Worm (Caenorhabditis elegans) whole organism, L3 larva: ENCODE results near the gene F02A9.7.

Experiments
- aly-2 ChIP-seq: fragments of 150-350 bp; optimal IDR thresholded peaks from 2 replicates; lab custom pipeline; 2014; ENCODE audit warnings: missing biosample characterization, missing genetic modification characterization
- ceh-16 ChIP-seq: sonication (generic microtip); optimal IDR thresholded peaks from 2 replicates; lab custom pipeline; 2017; ENCODE audit warnings: missing biosample characterization, missing genetic modification characterization
- ceh-82 ChIP-seq: fragments of 150-350 bp; optimal IDR thresholded peaks from 2 replicates; lab custom pipeline; 2014; ENCODE audit warnings: missing biosample characterization, missing genetic modification characterization
- daf-12 ChIP-seq: fragments of 150-350 bp; optimal IDR thresholded peaks from 2 replicates; lab custom pipeline; 2014; ENCODE audit warnings: missing biosample characterization, missing genetic modification reagents, missing genetic modification characterization
- egl-27 ChIP-seq: sonication (generic microtip); optimal IDR thresholded peaks from 4 replicates; lab custom pipeline; 2017; ENCODE audit warnings: missing biosample characterization, missing genetic modification reagents, missing genetic modification characterization
- egl-5 ChIP-seq: fragments of 150-350 bp; optimal IDR thresholded peaks from 2 replicates; lab custom pipeline; 2017; ENCODE audit warnings: missing biosample characterization, missing genetic modification reagents, missing genetic modification characterization, inconsistent platforms
- elt-1 ChIP-seq: fragments of 150-350 bp; optimal IDR thresholded peaks from 2 replicates; lab custom pipeline; 2014; ENCODE audit warnings: missing biosample characterization, missing genetic modification characterization
- eor-1 ChIP-seq, 2 experiments: fragments of 150-350 bp; optimal IDR thresholded peaks; 2 replicates each; lab custom pipeline; 2014 to 2018; ENCODE audit warnings: missing biosample characterization in 2 of 2, missing genetic modification characterization in 2 of 2
- fkh-2 ChIP-seq: fragments of 150-350 bp; optimal IDR thresholded peaks from 2 replicates; lab custom pipeline; 2014; ENCODE audit warnings: missing biosample characterization, missing genetic modification reagents, missing genetic modification characterization
- hmg-11 ChIP-seq: sonication (generic microtip); optimal IDR thresholded peaks from 2 replicates; lab custom pipeline; 2016; ENCODE audit warnings: missing genetic modification characterization, missing compliant biosample characterization
- lin-15B ChIP-seq: fragments of 150-350 bp; optimal IDR thresholded peaks from 2 replicates; lab custom pipeline; 2014; ENCODE audit warnings: missing biosample characterization, missing genetic modification characterization
- lin-39 ChIP-seq: fragments of 150-350 bp; optimal IDR thresholded peaks from 2 replicates; lab custom pipeline; 2018; ENCODE audit warnings: missing biosample characterization, missing genetic modification reagents, missing genetic modification characterization
- lsy-12 ChIP-seq: sonication (generic microtip); optimal IDR thresholded peaks from 2 replicates; lab custom pipeline; 2016; ENCODE audit warnings: mild to moderate bottlenecking, missing genetic modification characterization, missing compliant biosample characterization
- mdl-1 ChIP-seq: fragments of 150-350 bp; optimal IDR thresholded peaks from 2 replicates; lab custom pipeline; 2014; ENCODE audit warnings: missing biosample characterization, missing genetic modification characterization
- mml-1 ChIP-seq: fragments of 150-350 bp; sonication (generic microtip); optimal IDR thresholded peaks from 3 replicates; lab custom pipeline; 2014; ENCODE audit warnings: missing biosample characterization, missing genetic modification characterization
- nfya-1 ChIP-seq: sonication (generic microtip); optimal IDR thresholded peaks from 2 replicates; lab custom pipeline; 2017; ENCODE audit warnings: missing genetic modification characterization, mild to moderate bottlenecking, missing compliant biosample characterization, antibody characterized with exemption, moderate library complexity; ENCODE audit not compliant: insufficient read depth
- nhr-11 ChIP-seq: fragments of 150-350 bp; optimal IDR thresholded peaks from 2 replicates; lab custom pipeline; 2014; ENCODE audit warnings: missing biosample characterization, missing genetic modification characterization
- nhr-12 ChIP-seq: fragments of 150-350 bp; optimal IDR thresholded peaks from 2 replicates; lab custom pipeline; 2014; ENCODE audit warnings: missing biosample characterization, missing genetic modification characterization
- nhr-23 ChIP-seq: fragments of 150-350 bp; optimal IDR thresholded peaks from 2 replicates; lab custom pipeline; 2014; ENCODE audit warnings: missing biosample characterization, missing genetic modification reagents, missing genetic modification characterization
- nhr-237 ChIP-seq: fragments of 150-350 bp; optimal IDR thresholded peaks from 2 replicates; lab custom pipeline; 2014; ENCODE audit warnings: missing biosample characterization, missing genetic modification characterization
- nhr-28 ChIP-seq: fragments of 150-350 bp; optimal IDR thresholded peaks from 2 replicates; lab custom pipeline; 2014; ENCODE audit warnings: missing biosample characterization, missing genetic modification characterization
- nhr-43 ChIP-seq: sonication (generic microtip); optimal IDR thresholded peaks from 2 replicates; lab custom pipeline; 2016; ENCODE audit warnings: mild to moderate bottlenecking, missing genetic modification characterization, missing compliant biosample characterization; ENCODE audit not compliant: poor library complexity, severe bottlenecking
- nhr-76 ChIP-seq: fragments of 150-350 bp; sonication (generic microtip); optimal IDR thresholded peaks from 5 replicates; lab custom pipeline; 2014; ENCODE audit warnings: missing biosample characterization, missing genetic modification characterization
- sea-2 ChIP-seq: fragments of 150-350 bp; sonication (generic microtip); optimal IDR thresholded peaks from 4 replicates; lab custom pipeline; 2014; ENCODE audit warnings: missing biosample characterization, missing genetic modification reagents, missing genetic modification characterization
- snpc-4 ChIP-seq: fragments of 150-350 bp; optimal IDR thresholded peaks from 2 replicates; lab custom pipeline; 2014; ENCODE audit warnings: missing biosample characterization, missing genetic modification characterization
- unc-39 ChIP-seq: sonication (generic microtip); optimal IDR thresholded peaks from 4 replicates; lab custom pipeline; 2017; ENCODE audit warnings: missing biosample characterization, missing genetic modification characterization
- unc-62 ChIP-seq: fragments of 150-350 bp; sonication (generic microtip); optimal IDR thresholded peaks from 4 replicates; lab custom pipeline; 2014; ENCODE audit warnings: missing biosample characterization, missing genetic modification reagents, missing genetic modification characterization
- zag-1 ChIP-seq: fragments of 150-350 bp; optimal IDR thresholded peaks from 2 replicates; lab custom pipeline; 2014; ENCODE audit warnings: missing biosample characterization, missing genetic modification characterization
- ztf-11 ChIP-seq: fragments of 150-350 bp; optimal IDR thresholded peaks from 2 replicates; lab custom pipeline; 2014; ENCODE audit warnings: missing biosample characterization, missing genetic modification characterization
- ztf-4 ChIP-seq: fragments of 150-350 bp; optimal IDR thresholded peaks from 2 replicates; lab custom pipeline; 2014; ENCODE audit warnings: missing biosample characterization, missing genetic modification characterization

F02A9.7 gene

DNA sequence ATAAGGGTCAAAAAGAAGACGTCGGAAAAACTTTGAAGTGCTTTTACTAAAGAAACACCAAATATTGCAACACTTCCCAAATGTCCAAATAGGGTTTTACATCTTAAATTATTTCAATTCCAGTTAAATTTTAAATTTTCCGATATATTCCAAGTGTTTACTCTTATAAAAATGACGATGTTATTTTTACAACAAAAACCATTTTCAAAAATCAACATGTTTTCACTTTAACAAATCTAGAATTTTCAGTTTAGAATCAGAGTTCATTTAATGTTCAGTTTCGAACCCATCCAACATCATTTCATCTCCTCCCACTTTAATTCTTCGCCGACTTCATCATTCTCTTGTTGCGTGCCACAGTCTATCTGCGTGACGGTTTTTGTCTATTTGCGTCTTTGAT is 28.2 kb upstream of the F02A9.7 start, which contains the start of gene dos-1:
Gene dos-1 (plus strand): TSS at position 301 of the 400 bp plus-strand sequence.
- TF ChIP-seq mml-1 (no peak), nhr-12 (tag; lab: Kevin White, UChicago) (no peak), mdl-1 (tag; lab: Kevin White, UChicago) (no peak), ceh-16 (tag; lab: Kevin White, UChicago) (no peak), nhr-43 (no peak), sea-2 (GFP tag; lab: Kevin White, UChicago) (no peak), nhr-237 (tag; lab: Kevin White, UChicago) (no peak)

DNA sequence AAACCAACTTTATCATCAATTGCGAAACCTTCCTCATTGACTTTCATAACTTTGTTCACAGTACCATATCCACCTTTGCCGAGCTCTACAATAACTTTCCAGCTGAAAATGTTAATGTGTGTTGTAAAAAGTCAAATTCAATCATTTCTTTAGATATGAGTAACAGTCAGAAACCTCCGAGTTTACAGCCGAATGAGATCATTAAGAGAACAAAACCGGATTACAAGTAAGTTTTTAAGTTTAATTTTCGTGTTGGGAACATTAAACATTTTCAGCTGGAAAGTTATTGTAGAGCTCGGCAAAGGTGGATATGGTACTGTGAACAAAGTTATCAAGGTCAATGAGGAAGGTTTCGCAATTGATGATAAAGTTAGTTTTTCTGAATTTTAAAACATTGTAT is 25.8 kb upstream of the F02A9.7 start, which contains the start of gene ZK507.1:
Gene ZK507.1 (minus strand): TSS at position 101 of the 400 bp plus-strand sequence.
- no peak for TF ChIP-seq nhr-23
- no peak for TF ChIP-seq unc-62 (GFP tag; lab: Kevin White, UChicago)
- no peak for TF ChIP-seq snpc-4 (tag; lab: Kevin White, UChicago)
- no peak for TF ChIP-seq mml-1
- TF ChIP-seq fkh-2 (tag; lab: Kevin White, UChicago): no peak
- no peak for TF ChIP-seq ztf-11
- no peak for TF ChIP-seq ceh-82 (tag; lab: Kevin White, UChicago)
- no peak for TF ChIP-seq nhr-237 (tag; lab: Kevin White, UChicago)
- no peak for TF ChIP-seq mdl-1 (tag; lab: Kevin White, UChicago)
- no peak for TF ChIP-seq daf-12 (tag; lab: Kevin White, UChicago)
- TF ChIP-seq lin-15B (tag; lab: Kevin White, UChicago): no peak
- no peak for TF ChIP-seq nhr-76 (tag; lab: Kevin White, UChicago)
- no peak for TF ChIP-seq hmg-11 (tag; lab: Kevin White, UChicago)
- no peak for TF ChIP-seq aly-2 (tag; lab: Kevin White, UChicago)
- TF ChIP-seq unc-39 (tag; lab: Kevin White, UChicago): no peak
- TF ChIP-seq egl-27 (tag; lab: Kevin White, UChicago): no peak
- no peak for TF ChIP-seq eor-1 (tag; optimal IDR thresholded peaks at IDR 0.05; lab: Kevin White, UChicago)
- TF ChIP-seq ztf-4 (tag; lab: Kevin White, UChicago): no peak
- no peak for TF ChIP-seq zag-1 (tag; lab: Kevin White, UChicago)
- no peak for TF ChIP-seq nhr-11 (tag; lab: Kevin White, UChicago)

DNA sequence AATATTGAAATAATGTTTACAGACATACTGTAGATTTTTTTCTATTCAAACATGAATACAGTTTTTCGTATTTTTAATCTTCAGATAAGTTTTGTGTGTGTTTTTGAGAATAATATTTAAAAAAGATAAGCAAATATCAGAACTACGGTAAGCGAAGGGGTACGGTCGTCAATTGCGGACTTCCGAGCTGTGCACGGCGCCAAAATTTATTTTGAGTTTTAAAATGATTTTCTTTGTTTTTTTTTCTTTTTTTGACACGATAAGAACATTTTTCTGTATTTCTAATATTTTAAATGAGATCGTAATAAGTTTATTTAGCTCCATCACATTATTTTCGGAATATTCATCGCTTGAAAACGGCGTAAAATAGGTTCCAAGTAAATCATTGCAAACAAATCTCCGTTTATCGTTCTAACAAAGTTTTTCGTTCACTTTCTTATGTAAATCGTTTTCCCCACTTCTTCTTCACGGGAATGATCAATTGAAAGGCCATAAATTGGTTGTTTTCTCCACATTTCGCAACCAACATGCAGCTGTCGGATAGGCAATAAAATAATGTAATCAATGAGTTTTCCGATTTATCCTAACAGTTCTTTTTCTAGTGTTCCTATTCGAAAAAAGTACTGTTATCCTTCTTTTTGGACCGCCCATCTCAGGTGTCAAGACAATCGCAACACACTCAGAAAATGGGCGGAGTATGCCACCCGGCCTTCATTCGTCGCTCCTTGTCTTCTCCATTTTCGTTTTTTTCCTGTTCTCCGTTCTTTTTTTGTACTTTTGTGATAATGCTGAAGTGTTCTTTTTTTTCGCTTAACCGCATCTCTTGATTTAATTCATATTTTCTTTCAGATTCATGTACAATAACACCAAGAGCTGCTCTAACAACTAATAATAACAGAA is 16.2 kb upstream of the F02A9.7 start, which contains the start of gene glp-1:
Gene glp-1 (plus strand): TSS at position 850 of the 900 bp plus-strand sequence.
- TF ChIP-seq nhr-28 (tag; lab: Kevin White, UChicago): no peak
- TF ChIP-seq egl-5 (tag; lab: Kevin White, UChicago): peak; percentile 68

DNA sequence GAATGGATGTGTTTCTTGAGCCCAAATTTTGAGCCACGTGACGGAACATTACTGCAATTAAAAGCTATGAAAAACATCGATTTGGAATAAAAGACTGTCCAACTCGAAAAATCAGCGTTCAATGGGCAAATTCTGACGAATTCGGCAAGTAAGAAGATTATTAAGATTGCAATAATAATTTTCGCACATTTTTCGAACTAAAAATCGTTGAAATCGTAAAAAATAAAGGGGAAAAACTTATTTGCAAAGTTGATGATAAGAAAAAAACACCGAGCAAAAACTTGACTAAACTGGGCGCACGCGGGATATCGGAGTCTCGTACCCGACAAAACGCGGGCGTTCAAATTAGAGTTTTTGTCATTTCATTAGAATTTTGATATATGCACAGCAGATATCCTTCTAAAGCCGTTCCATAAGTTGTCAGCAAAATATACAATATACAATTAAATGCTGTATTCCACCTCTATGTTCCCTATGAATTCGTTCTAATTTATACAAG is 13.9 kb upstream of the F02A9.7 start, which contains the start of the genes mccc-2 and mrpl-44:
Gene mccc-2 (minus strand): TSS at position 51 of the 499 bp plus-strand sequence.
Gene mrpl-44 (minus strand): TSS at position 51 of the 499 bp plus-strand sequence.
- TF ChIP-seq daf-12 (tag; lab: Kevin White, UChicago) (no peak), lin-15B (tag; lab: Kevin White, UChicago) (peak; percentile 45), egl-27 (tag; lab: Kevin White, UChicago) (no peak), lsy-12 (tag; lab: Kevin White, UChicago) (no peak), aly-2 (tag; lab: Kevin White, UChicago) (no peak)

DNA sequence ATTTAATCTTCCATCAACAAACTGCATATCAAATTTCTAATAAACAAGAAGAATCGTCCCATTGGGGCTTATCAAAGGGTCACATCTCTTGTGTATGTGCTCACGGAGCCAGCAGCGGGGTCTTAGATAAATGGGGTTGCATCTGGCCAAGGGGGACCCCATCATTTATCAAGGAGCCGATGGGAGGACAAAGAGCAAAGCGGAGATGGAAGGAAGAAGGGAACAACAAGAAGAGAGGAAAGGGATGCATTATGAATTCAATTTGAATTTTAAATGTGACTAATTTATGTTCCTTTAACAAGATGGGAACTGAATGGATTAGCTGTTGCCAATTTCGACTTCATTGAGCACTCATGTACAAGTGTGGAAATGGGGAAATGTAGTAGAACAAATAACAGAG is 8.9 kb upstream of the F02A9.7 start:
- TF ChIP-seq egl-5 (tag; lab: Kevin White, UChicago): peak; percentile 53
- TF ChIP-seq elt-1 (tag; lab: Kevin White, UChicago): peak; percentile 15
- TF ChIP-seq ceh-82 (tag; lab: Kevin White, UChicago): no peak
- TF ChIP-seq nfya-1 (tag; lab: Kevin White, UChicago): peak; percentile 48
- peak; percentile 51 for TF ChIP-seq unc-62 (GFP tag; lab: Kevin White, UChicago)
- TF ChIP-seq eor-1 (tag; optimal IDR thresholded peaks at IDR 0.05; lab: Kevin White, UChicago): no peak
- peak; percentile 94 for TF ChIP-seq lin-39 (tag; lab: Kevin White, UChicago)
